Fruit fly (Drosophila melanogaster): Measurements from ENCODE around the gene Wdr24.

Wdr24 gene

dm6 chr3R:29762297-29762696 is 17.4 kb upstream of the Wdr24 start (continued):
- TF ChIP-seq CkIIα-i1 (GFP tag; IDR thresholded peaks at IDR 0.05) (no peak), CG9215 (GFP tag; IDR thresholded peaks at IDR 0.05) (no peak), CG30403 (GFP tag; optimal IDR thresholded peaks at IDR 0.05) (peak; percentile 7)

dm6 chr3R:29761569-29761968 is 16.7 kb upstream of the Wdr24 start:
- peak; percentile 26 for TF ChIP-seq gem (tag; optimal IDR thresholded peaks at IDR 0.05)
- TF ChIP-seq CG18619 (GFP tag; optimal IDR thresholded peaks at IDR 0.05), result no peak
- TF ChIP-seq MBD-R2 (GFP tag; IDR thresholded peaks at IDR 0.05), result peak; percentile 16; the same call in 1 of the 2 replicates
- TF ChIP-seq CG9932 (GFP tag; IDR thresholded peaks at IDR 0.05), result peak; percentile 45
- no peak for TF ChIP-seq pan (optimal IDR thresholded peaks at IDR 0.05)
- no peak for TF ChIP-seq pan (GFP tag; optimal IDR thresholded peaks at IDR 0.05 in 1 of 2, IDR thresholded peaks at IDR 0.05 in 1 of 2)
- TF ChIP-seq esg (GFP tag; conservative IDR thresholded peaks at IDR 0.05), result no peak
- no peak for TF ChIP-seq BEAF-32 (GFP tag; optimal IDR thresholded peaks at IDR 0.05)
- no peak for TF ChIP-seq hbn (GFP tag; IDR thresholded peaks at IDR 0.05; ENCODE audit: partially characterized antibody)
- peak; percentile 47; the same call in 1 of the 2 replicates for TF ChIP-seq slbo (GFP tag; IDR thresholded peaks at IDR 0.05)
- no peak for TF ChIP-seq HLHmδ (GFP tag; optimal IDR thresholded peaks at IDR 0.05)
- TF ChIP-seq GATAe (GFP tag; conservative IDR thresholded peaks at IDR 0.05), result no peak
- no peak for TF ChIP-seq cwo (GFP tag; optimal IDR thresholded peaks at IDR 0.05)
- TF ChIP-seq CG4404 (GFP tag; IDR thresholded peaks at IDR 0.05), result no peak
- no peak for TF ChIP-seq CG8359 (GFP tag; optimal IDR thresholded peaks at IDR 0.05; ENCODE audit: borderline replicate concordance)
- no peak for TF ChIP-seq Spps (tag; optimal IDR thresholded peaks at IDR 0.05)
- peak; percentile 9 for TF ChIP-seq grau (tag; optimal IDR thresholded peaks at IDR 0.05)
- TF ChIP-seq chif (GFP tag; optimal IDR thresholded peaks at IDR 0.05), result no peak
- TF ChIP-seq z (GFP tag; IDR thresholded peaks at IDR 0.05), result no peak
- TF ChIP-seq dmrt99B (tag; optimal IDR thresholded peaks at IDR 0.05), result no peak
- no peak for TF ChIP-seq CG2116 (GFP tag; optimal IDR thresholded peaks at IDR 0.05)
- peak; percentile 25; the same call in 1 of the 2 replicates for TF ChIP-seq Rfx (GFP tag; IDR thresholded peaks at IDR 0.05)
- peak; percentile 7; the same call in 1 of the 2 replicates for TF ChIP-seq CG10366 (GFP tag; IDR thresholded peaks at IDR 0.05)
- TF ChIP-seq CG6689 (GFP tag; IDR thresholded peaks at IDR 0.05), result no peak
- TF ChIP-seq row (GFP tag; IDR thresholded peaks at IDR 0.05), result peak; percentile 55; the same call in 2 of the 3 replicates
- peak; percentile 40 for TF ChIP-seq kay (GFP tag; optimal IDR thresholded peaks at IDR 0.05)

- TF ChIP-seq CG2678 (tag; optimal IDR thresholded peaks at IDR 0.05) (peak; percentile 6), Meics (GFP tag; optimal IDR thresholded peaks at IDR 0.05) (peak; percentile 1), gem (tag; optimal IDR thresholded peaks at IDR 0.05) (peak; percentile 11), otp (GFP tag; IDR thresholded peaks at IDR 0.05) (no peak), Rfx (GFP tag; IDR thresholded peaks at IDR 0.05) (peak; percentile 21; the same call in 1 of the 2 replicates), CG32532 (GFP tag; IDR thresholded peaks at IDR 0.05) (peak; percentile 49; the same call in 1 of the 2 replicates), Trl (optimal IDR thresholded peaks at IDR 0.05) (peak; percentile 28 to 57), Trl (GFP tag; optimal IDR thresholded peaks at IDR 0.05) (no peak), row (GFP tag; IDR thresholded peaks at IDR 0.05) (peak; percentile 50), dmrt99B (tag; optimal IDR thresholded peaks at IDR 0.05) (no peak), NFAT (GFP tag; IDR thresholded peaks at IDR 0.05) (0 out of 2 replicates have a peak, but pooled peaks have one; percentile 25), grau (tag; optimal IDR thresholded peaks at IDR 0.05) (peak; percentile 26), CG18476 (GFP tag; optimal IDR thresholded peaks at IDR 0.05) (no peak), CG11504 (tag; optimal IDR thresholded peaks at IDR 0.05) (peak; percentile 13)
Measured at dm6 chr3R:29760042-29760441, 15.2 kb upstream of the Wdr24 start.
